Worm (Caenorhabditis elegans): Measurements from ENCODE around the gene F55B12.10.

DNA sequence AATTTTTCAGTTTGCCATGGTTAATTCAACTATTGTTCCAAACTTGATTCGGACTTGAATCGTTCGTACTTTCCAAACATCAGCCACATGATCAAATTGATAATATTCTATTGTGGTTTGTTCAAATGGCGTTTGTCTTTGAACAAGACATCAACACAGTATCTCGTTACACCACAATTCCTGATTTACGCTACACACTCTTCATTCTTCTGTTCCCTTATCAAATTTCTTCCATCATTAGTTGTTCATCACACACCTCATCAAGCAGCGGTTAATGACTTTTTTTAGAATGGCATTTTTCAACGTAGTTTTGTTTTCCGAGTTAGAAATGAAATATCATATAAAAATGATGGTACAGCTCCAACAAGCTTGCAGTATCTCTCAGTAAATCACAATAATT is 38.7 kb downstream of the F55B12.10 start:
- TF ChIP-seq hmg-4 (GFP tag; optimal IDR thresholded peaks at IDR 0.05) (no peak), flt-1 (GFP tag; IDR thresholded peaks at IDR 0.05) (no peak), ets-7 (tag; optimal IDR thresholded peaks at IDR 0.05) (no peak), sea-1 (GFP tag; conservative IDR thresholded peaks at IDR 0.05) (no peak), ama-1 (optimal IDR thresholded peaks at IDR 0.05) (no peak), ceh-13 (GFP tag; optimal IDR thresholded peaks at IDR 0.05) (no peak), ceh-36 (tag; optimal IDR thresholded peaks at IDR 0.05) (no peak), aly-1 (tag; optimal IDR thresholded peaks at IDR 0.05) (no peak), tbx-11 (GFP tag; IDR thresholded peaks at IDR 0.05) (no peak), F13C5.2 (tag; optimal IDR thresholded peaks at IDR 0.05) (no peak), B0310.2 (tag; optimal IDR thresholded peaks at IDR 0.05) (no peak)
